Worm (Caenorhabditis elegans) whole organism, L1 larva: ENCODE results near the gene C01G10.18.

ENCODE experiments used
- C04F5.9 ChIP-seq: sonication (generic microtip); optimal IDR thresholded peaks from 2 replicates; lab custom pipeline; 2016; ENCODE audit warnings: missing genetic modification characterization, missing compliant biosample characterization
- C34B4.2 ChIP-seq: sonication (generic microtip); optimal IDR thresholded peaks from 2 replicates; lab custom pipeline; 2017; ENCODE audit warnings: mild to moderate bottlenecking, missing genetic modification characterization, missing compliant biosample characterization
- aha-1 ChIP-seq: fragments of 150-350 bp; optimal IDR thresholded peaks from 2 replicates; lab custom pipeline; 2014; ENCODE audit warnings: missing biosample characterization, missing genetic modification characterization
- ama-1 ChIP-seq: fragments of 150-350 bp; optimal IDR thresholded peaks from 2 replicates; lab custom pipeline; 2014
- dsc-1 ChIP-seq: sonication (generic microtip); optimal IDR thresholded peaks from 2 replicates; lab custom pipeline; 2016; ENCODE audit warnings: mild to moderate bottlenecking, missing genetic modification characterization, missing compliant biosample characterization
- fkh-4 ChIP-seq: sonication (generic microtip); optimal IDR thresholded peaks from 2 replicates; lab custom pipeline; 2016; ENCODE audit warnings: missing compliant biosample characterization, missing genetic modification characterization, borderline replicate concordance
- nhr-77 ChIP-seq: fragments of 150-350 bp; optimal IDR thresholded peaks from 2 replicates; lab custom pipeline; 2014; ENCODE audit warnings: missing biosample characterization, missing genetic modification characterization

DNA sequence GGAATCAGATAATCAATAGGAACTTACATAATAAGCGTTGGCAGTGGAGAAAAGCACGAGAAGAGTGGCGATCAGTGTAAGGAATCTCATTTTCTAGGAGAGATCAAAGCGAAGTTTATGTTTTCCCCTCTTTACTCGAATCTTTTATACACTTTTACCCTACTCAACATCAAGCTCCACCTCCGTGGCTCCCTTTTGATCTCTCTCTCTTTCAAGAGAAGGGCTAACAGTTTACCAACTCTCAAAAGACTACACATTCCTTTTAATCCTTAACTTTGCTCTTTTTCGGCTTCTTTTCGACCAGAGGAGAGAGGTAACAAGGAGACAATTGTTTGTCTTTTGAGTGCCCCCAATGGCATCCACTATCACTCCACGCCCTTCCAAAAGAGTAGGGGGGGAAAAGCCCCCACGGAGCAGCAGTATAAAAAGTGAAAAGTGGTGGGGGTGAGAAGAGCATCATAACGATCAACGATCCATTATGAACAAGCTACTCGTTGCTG, 1.3 kb downstream of the C01G10.18 start, which contains the start of the genes C01G10.15 and C01G10.6:
- TF ChIP-seq C34B4.2 (tag; lab: Kevin White, UChicago) = no peak
- no peak for TF ChIP-seq ama-1 (lab: Kevin White, UChicago)
- no peak for TF ChIP-seq fkh-4 (tag; lab: Kevin White, UChicago)
- TF ChIP-seq dsc-1 = no peak
- TF ChIP-seq nhr-77 (tag; lab: Kevin White, UChicago) = peak; percentile 52
- TF ChIP-seq C04F5.9 (tag; lab: Kevin White, UChicago) = no peak
- no peak for TF ChIP-seq aha-1 (tag; lab: Kevin White, UChicago)
